Fruit fly (Drosophila melanogaster): ENCODE data around the gene C15.

Gene C15

dm6 chr3R:21487706-21488406 is 11.9 kb upstream of the C15 start (continued):
- TF ChIP-seq ro (GFP tag; IDR thresholded peaks at IDR 0.05) (no peak), Elba2 (GFP tag; optimal IDR thresholded peaks at IDR 0.05) (peak; percentile 41), CG18764 (GFP tag; optimal IDR thresholded peaks at IDR 0.05) (peak; percentile 56), CG12769 (tag; optimal IDR thresholded peaks at IDR 0.05) (peak; percentile 55), D19B (GFP tag; optimal IDR thresholded peaks at IDR 0.05) (no peak), CoRest (tag; optimal IDR thresholded peaks at IDR 0.05) (peak; percentile 66), fd64A (GFP tag; optimal IDR thresholded peaks at IDR 0.05) (no peak), Dfd (GFP tag; optimal IDR thresholded peaks at IDR 0.05) (no peak), CG15601 (tag; optimal IDR thresholded peaks at IDR 0.05) (peak; percentile 55), twi (tag; optimal IDR thresholded peaks at IDR 0.05) (peak; percentile 18), sens (GFP tag) (peak; percentile 80), kah (GFP tag; optimal IDR thresholded peaks at IDR 0.05) (no peak), CG17612 (GFP tag; IDR thresholded peaks at IDR 0.05) (peak; percentile 51; the same call in 1 of the 2 replicates), pum (GFP tag; optimal IDR thresholded peaks at IDR 0.05) (peak; percentile 50), Sin3A (optimal IDR thresholded peaks at IDR 0.05) (no peak), CG31388 (GFP tag; optimal IDR thresholded peaks at IDR 0.05) (peak; percentile 23), ci (GFP tag; IDR thresholded peaks at IDR 0.05) (peak; percentile 89), Dip2 (GFP tag; IDR thresholded peaks at IDR 0.05) (no peak), p53 (GFP tag; optimal IDR thresholded peaks at IDR 0.05) (peak; percentile 46), Hr51 (GFP tag; optimal IDR thresholded peaks at IDR 0.05) (peak in 1 of 2 experiments; percentile 34), CG6791 (GFP tag; IDR thresholded peaks at IDR 0.05; ENCODE audit: partially characterized antibody) (peak; percentile 69), fd102C (GFP tag; optimal IDR thresholded peaks at IDR 0.05) (peak; percentile 12), CG7372 (GFP tag; IDR thresholded peaks at IDR 0.05) (peak; percentile 7; the same call in 1 of the 2 replicates), ara (GFP tag; IDR thresholded peaks at IDR 0.05) (peak; percentile 68), CG3163 (GFP tag; optimal IDR thresholded peaks at IDR 0.05) (peak; percentile 38), CG3847 (GFP tag; IDR thresholded peaks at IDR 0.05) (peak; percentile 92), CG13287 (GFP tag; IDR thresholded peaks at IDR 0.05; ENCODE audit: partially characterized antibody) (peak; percentile 78), NC2β (GFP tag; optimal IDR thresholded peaks at IDR 0.05) (peak; percentile 65), Jarid2 (GFP tag; optimal IDR thresholded peaks at IDR 0.05) (peak; percentile 30), Trl (optimal IDR thresholded peaks at IDR 0.05) (no peak), Trl (GFP tag; optimal IDR thresholded peaks at IDR 0.05) (peak; percentile 57), Fer2 (tag; optimal IDR thresholded peaks at IDR 0.05) (no peak), slp2 (GFP tag; optimal IDR thresholded peaks at IDR 0.05) (peak; percentile 25), Sox102F (GFP tag; optimal IDR thresholded peaks at IDR 0.05) (peak; percentile 69), CG15696 (tag; optimal IDR thresholded peaks at IDR 0.05) (peak; percentile 73), unpg (GFP tag; optimal IDR thresholded peaks at IDR 0.05) (no peak), CG15479 (GFP tag; optimal IDR thresholded peaks at IDR 0.05) (no peak), fru (optimal IDR thresholded peaks at IDR 0.05) (no peak), MTF-1 (GFP tag; optimal IDR thresholded peaks at IDR 0.05; ENCODE audit: borderline replicate concordance) (peak; percentile 65), Antp (GFP tag; optimal IDR thresholded peaks at IDR 0.05) (peak; percentile 54), CG4730 (GFP tag; IDR thresholded peaks at IDR 0.05) (peak; percentile 51), Hmx (GFP tag; optimal IDR thresholded peaks at IDR 0.05) (no peak), CG16779 (GFP tag; IDR thresholded peaks at IDR 0.05) (peak; percentile 70), Awh (GFP tag; IDR thresholded peaks at IDR 0.05) (peak; percentile 63), CG32532 (GFP tag; IDR thresholded peaks at IDR 0.05) (peak; percentile 91), gsb (GFP tag; IDR thresholded peaks at IDR 0.05) (no peak; the same call in 1 of the 2 replicates), Ets97D (GFP tag; optimal IDR thresholded peaks at IDR 0.05) (peak; percentile 93), abd-A (tag; optimal IDR thresholded peaks at IDR 0.05) (no peak), CG30403 (GFP tag; optimal IDR thresholded peaks at IDR 0.05) (peak; percentile 69), CTCF (GFP tag; optimal IDR thresholded peaks at IDR 0.05) (peak; percentile 99), Fer3 (tag; optimal IDR thresholded peaks at IDR 0.05) (peak; percentile 47)
